Fruit fly (Drosophila melanogaster) whole organism, embryonic: ENCODE data around the gene AMPdeam.

Experiments used
- CG9437 ChIP-seq: fragments of 200-800 bp; sonication (Bioruptor generic); optimal IDR thresholded peaks from 2 replicates; lab custom pipeline; 2018; ENCODE audit warnings: missing biosample characterization, mild to moderate bottlenecking, missing genetic modification characterization
- CG9797 ChIP-seq: fragments of 200-800 bp; sonication (Bioruptor generic); optimal IDR thresholded peaks from 3 replicates; lab custom pipeline; 2018; ENCODE audit warnings: missing biosample characterization, mild to moderate bottlenecking, missing genetic modification characterization
- Taf1 ChIP-seq: fragments of 200-800 bp; sonication (Bioruptor generic); IDR thresholded peaks from 2 replicates; pipeline ENCODE4 v1.3.6; 2022; ENCODE audit warnings: missing biosample characterization, missing genetic modification characterization
- cad ChIP-seq: fragments of >200 bp; optimal IDR thresholded peaks from 2 replicates; lab custom pipeline; 2017; ENCODE audit warnings: missing biosample characterization, missing genetic modification characterization
- knrl ChIP-seq: fragments of 200-800 bp; sonication (Bioruptor generic); IDR thresholded peaks from 3 replicates; pipeline ENCODE4 v1.3.6; 2022; ENCODE audit warnings: missing biosample characterization, missing genetic modification characterization; ENCODE audit not compliant: partially characterized antibody

dm6 chrX:13788973-13789682 lies 56.5 kb downstream of the AMPdeam start:
- TF ChIP-seq Taf1 (GFP tag; lab: Robert Waterston, UW) (no peak), CG9437 (GFP tag; lab: Kevin White, UChicago) (no peak), CG9797 (GFP tag; lab: Kevin White, UChicago) (no peak), knrl (GFP tag; lab: Robert Waterston, UW) (no peak), cad (no peak)
